Fruit fly (Drosophila melanogaster): Measurements from ENCODE around the gene CG3473.
A peak's percentile ranks its signal among the peaks of the same experiment; 100 is the strongest.

Gene CG3473

dm6 chr2L:14545319-14545740 is 18.2 kb downstream of the CG3473 start (continued):
- TF ChIP-seq CG31224 (GFP tag; IDR thresholded peaks at IDR 0.05) (peak; percentile 31; the same call in 1 of the 2 replicates), org-1 (GFP tag; optimal IDR thresholded peaks at IDR 0.05) (peak; percentile 70), Aef1 (GFP tag; IDR thresholded peaks at IDR 0.05) (no peak), NfI (GFP tag; optimal IDR thresholded peaks at IDR 0.05) (no peak), CG8478 (optimal IDR thresholded peaks at IDR 0.05) (no peak), sc (optimal IDR thresholded peaks at IDR 0.05) (no peak), sc (GFP tag; optimal IDR thresholded peaks at IDR 0.05) (peak; percentile 74), Nf-YC (tag; optimal IDR thresholded peaks at IDR 0.05) (no peak), zen (tag; optimal IDR thresholded peaks at IDR 0.05) (peak; percentile 85), CG14014 (GFP tag; IDR thresholded peaks at IDR 0.05) (no peak; the same call in 1 of the 2 replicates), ssp (GFP tag; IDR thresholded peaks at IDR 0.05) (no peak), Sry-δ (GFP tag; optimal IDR thresholded peaks at IDR 0.05) (peak; percentile 15), Max (GFP tag; optimal IDR thresholded peaks at IDR 0.05) (peak; percentile 19), wek (GFP tag; optimal IDR thresholded peaks at IDR 0.05) (peak; percentile 75), CG9437 (GFP tag; optimal IDR thresholded peaks at IDR 0.05) (no peak), lilli (GFP tag; optimal IDR thresholded peaks at IDR 0.05) (peak; percentile 27), CG6854 (GFP tag; optimal IDR thresholded peaks at IDR 0.05) (no peak), CG33213 (GFP tag; optimal IDR thresholded peaks at IDR 0.05) (peak; percentile 72), hth (optimal IDR thresholded peaks at IDR 0.05) (no peak), sens (GFP tag) (peak; percentile 88), al (GFP tag; IDR thresholded peaks at IDR 0.05) (no peak), mam (GFP tag; optimal IDR thresholded peaks at IDR 0.05) (no peak), kay (GFP tag; optimal IDR thresholded peaks at IDR 0.05) (peak; percentile 49), Myb (GFP tag; optimal IDR thresholded peaks at IDR 0.05) (no peak), dimm (GFP tag; IDR thresholded peaks at IDR 0.05) (no peak), pzg (GFP tag; optimal IDR thresholded peaks at IDR 0.05) (no peak), slp2 (GFP tag; optimal IDR thresholded peaks at IDR 0.05) (no peak), sim (GFP tag; IDR thresholded peaks at IDR 0.05) (peak; percentile 12; the same call in 1 of the 2 replicates), so (GFP tag; IDR thresholded peaks at IDR 0.05) (peak; percentile 53; the same call in 1 of the 3 replicates), CG13296 (GFP tag; optimal IDR thresholded peaks at IDR 0.05) (no peak), fru (optimal IDR thresholded peaks at IDR 0.05) (no peak), h (optimal IDR thresholded peaks at IDR 0.05) (no peak), twi (tag; optimal IDR thresholded peaks at IDR 0.05) (peak; percentile 71), CG14050 (GFP tag; IDR thresholded peaks at IDR 0.05) (no peak; the same call in 2 of the 3 replicates), ac (GFP tag; optimal IDR thresholded peaks at IDR 0.05) (peak; percentile 93), usp (GFP tag; optimal IDR thresholded peaks at IDR 0.05) (no peak), Rfx (GFP tag; IDR thresholded peaks at IDR 0.05) (peak; percentile 40; the same call in 1 of the 2 replicates), Ptx1 (GFP tag; IDR thresholded peaks at IDR 0.05) (no peak), nerfin-1 (tag; optimal IDR thresholded peaks at IDR 0.05) (peak; percentile 36), CG17328 (GFP tag; IDR thresholded peaks at IDR 0.05) (peak; percentile 60; the same call in 1 of the 2 replicates), pho (GFP tag; optimal IDR thresholded peaks at IDR 0.05) (no peak), zfh2 (GFP tag; optimal IDR thresholded peaks at IDR 0.05) (no peak), Hsf (GFP tag; optimal IDR thresholded peaks at IDR 0.05) (no peak), mirr (GFP tag; optimal IDR thresholded peaks at IDR 0.05) (no peak), Chrac-16 (GFP tag; optimal IDR thresholded peaks at IDR 0.05) (no peak), Ravus (GFP tag; IDR thresholded peaks at IDR 0.05) (no peak), HmgD (GFP tag; optimal IDR thresholded peaks at IDR 0.05) (no peak), Hr51 (GFP tag; optimal IDR thresholded peaks at IDR 0.05) (peak in 1 of 2 experiments; percentile 70), CG7839 (tag; optimal IDR thresholded peaks at IDR 0.05) (peak; percentile 18), scrt (GFP tag; optimal IDR thresholded peaks at IDR 0.05) (no peak), sima (GFP tag; optimal IDR thresholded peaks at IDR 0.05) (no peak), CoRest (tag; optimal IDR thresholded peaks at IDR 0.05) (peak; percentile 37), zf30C (GFP tag; optimal IDR thresholded peaks at IDR 0.05) (peak; percentile 35), CG4424 (GFP tag; optimal IDR thresholded peaks at IDR 0.05) (peak; percentile 5)

Measured in whole organism, embryonic.